Worm (Caenorhabditis elegans): ENCODE data around the gene col-124.

DNA sequence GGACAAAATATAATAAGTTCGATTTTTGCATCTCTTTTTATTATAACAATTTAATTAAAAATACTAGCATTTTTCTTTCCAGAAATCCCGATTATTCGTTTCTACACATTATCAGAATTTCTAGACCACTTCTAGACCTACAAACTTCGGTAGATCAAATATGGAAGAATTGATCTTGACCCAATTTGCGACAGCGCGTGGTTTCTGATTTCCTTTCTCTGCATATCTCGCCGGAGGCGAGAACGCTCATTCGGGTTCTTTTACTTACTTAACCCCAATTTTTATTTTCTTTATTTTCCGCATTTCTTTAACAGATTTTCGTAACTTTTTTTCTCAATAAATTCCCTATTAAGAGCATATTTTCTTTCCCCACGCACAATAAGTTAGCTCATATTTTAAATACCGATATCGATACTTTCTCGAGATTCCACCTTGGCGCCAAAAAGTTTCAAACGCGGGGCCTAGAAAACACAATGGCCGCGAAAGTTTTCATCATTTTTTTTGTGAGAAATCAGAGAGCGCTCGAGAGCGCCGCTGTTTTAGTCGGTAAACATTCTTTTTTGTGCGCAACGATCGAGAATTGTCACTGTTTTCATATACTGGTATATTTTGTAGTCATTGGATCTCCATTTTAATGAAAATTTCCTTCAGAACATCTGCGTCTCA, 26.3 kb downstream of the col-124 start:
- TF ChIP-seq nhr-76 (tag; optimal IDR thresholded peaks at IDR 0.05) (no peak), hmg-11 (tag; optimal IDR thresholded peaks at IDR 0.05) (no peak)
